Fruit fly (Drosophila melanogaster) whole organism, embryonic: Measurements from ENCODE around the gene CG31560.

Experiments used
- Atf-2 ChIP-seq: fragments of 200-800 bp; sonication (Bioruptor generic); optimal IDR thresholded peaks from 2 replicates; lab custom pipeline; 2016; ENCODE audit warnings: missing biosample characterization, missing genetic modification characterization
- Blimp-1 ChIP-seq: fragments of 200-800 bp; sonication (Bioruptor generic); optimal IDR thresholded peaks from 3 replicates; lab custom pipeline; 2018; ENCODE audit warnings: missing biosample characterization, missing genetic modification characterization, mild to moderate bottlenecking, moderate library complexity, missing genetic modification reagents
- Bteb2 ChIP-seq: fragments of 200-800 bp; sonication (Bioruptor generic); optimal IDR thresholded peaks from 2 replicates; lab custom pipeline; 2016; ENCODE audit warnings: missing biosample characterization, missing genetic modification characterization
- CG11093 ChIP-seq: fragments of 200-800 bp; sonication (Bioruptor generic); IDR thresholded peaks from 3 replicates; pipeline ENCODE4 v1.3.6; 2022; ENCODE audit warnings: missing biosample characterization, missing genetic modification characterization
- CG12391 ChIP-seq: fragments of 200-800 bp; sonication (Bioruptor generic); optimal IDR thresholded peaks from 3 replicates; lab custom pipeline; 2018; ENCODE audit warnings: missing biosample characterization, mild to moderate bottlenecking, missing genetic modification characterization, moderate library complexity
- CG13894 ChIP-seq: fragments of 200-800 bp; sonication (Bioruptor generic); optimal IDR thresholded peaks from 3 replicates; lab custom pipeline; 2018; ENCODE audit warnings: missing biosample characterization, mild to moderate bottlenecking, missing genetic modification characterization, moderate library complexity
- CG14014 ChIP-seq: fragments of 200-800 bp; sonication (Bioruptor generic); IDR thresholded peaks from 2 replicates; pipeline ENCODE4 v1.3.6; 2022; ENCODE audit warnings: missing biosample characterization, missing genetic modification characterization
- CG17568 ChIP-seq: fragments of 200-800 bp; sonication (Bioruptor generic); optimal IDR thresholded peaks from 2 replicates; lab custom pipeline; 2018; ENCODE audit warnings: missing biosample characterization, mild to moderate bottlenecking, missing genetic modification characterization, moderate library complexity
- CG2199 ChIP-seq: fragments of 200-800 bp; sonication (Bioruptor generic); IDR thresholded peaks from 3 replicates; pipeline ENCODE4 v1.3.6; 2022; ENCODE audit warnings: missing biosample characterization, missing genetic modification characterization
- CG32772 ChIP-seq: fragments of 200-800 bp; sonication (Bioruptor generic); IDR thresholded peaks from 2 replicates; pipeline ENCODE4 v1.3.6; 2022; ENCODE audit warnings: missing biosample characterization, missing genetic modification characterization
- CG3838 ChIP-seq: fragments of 200-800 bp; sonication (Bioruptor generic); optimal IDR thresholded peaks from 3 replicates; lab custom pipeline; 2016; ENCODE audit warnings: missing biosample characterization, missing genetic modification characterization
- CG4854 ChIP-seq: fragments of 200-800 bp; sonication (Bioruptor generic); optimal IDR thresholded peaks from 2 replicates; lab custom pipeline; 2016; ENCODE audit warnings: missing biosample characterization, missing genetic modification characterization, inconsistent platforms
- CG6654 ChIP-seq: fragments of 200-800 bp; sonication (Bioruptor generic); optimal IDR thresholded peaks from 2 replicates; lab custom pipeline; 2017; ENCODE audit warnings: missing biosample characterization, mild to moderate bottlenecking, missing genetic modification characterization
- CG7556 ChIP-seq: fragments of 200-800 bp; sonication (Bioruptor generic); optimal IDR thresholded peaks from 2 replicates; lab custom pipeline; 2017; ENCODE audit warnings: missing biosample characterization, mild to moderate bottlenecking, missing genetic modification characterization
- Dref ChIP-seq: fragments of 200-800 bp; sonication (Bioruptor generic); IDR thresholded peaks from 2 replicates; pipeline ENCODE4 v1.3.6; 2022; ENCODE audit warnings: missing biosample characterization, missing genetic modification characterization
- Hr39 ChIP-seq: fragments of >200 bp; optimal IDR thresholded peaks from 2 replicates; lab custom pipeline; 2017
- Hr51 ChIP-seq, 2 experiments: fragments of 200-800 bp; sonication (Bioruptor generic); optimal IDR thresholded peaks; 2 replicates in 1 of 2; 3 replicates in 1 of 2; lab custom pipeline; 2016 to 2018; ENCODE audit warnings: missing biosample characterization in 2 of 2, missing genetic modification characterization in 2 of 2, mild to moderate bottlenecking in 1 of 2, moderate library complexity in 1 of 2
- Jarid2 ChIP-seq: fragments of 200-800 bp; sonication (Bioruptor generic); optimal IDR thresholded peaks from 3 replicates; lab custom pipeline; 2017; ENCODE audit warnings: mild to moderate bottlenecking, missing biosample characterization, missing genetic modification reagents, missing genetic modification characterization
- MTF-1 ChIP-seq: fragments of 200-800 bp; sonication (Bioruptor generic); optimal IDR thresholded peaks from 2 replicates; lab custom pipeline; 2018; ENCODE audit warnings: missing biosample characterization, mild to moderate bottlenecking, missing genetic modification characterization, borderline replicate concordance
- NC2β ChIP-seq: fragments of 200-800 bp; sonication (Bioruptor generic); optimal IDR thresholded peaks from 2 replicates; lab custom pipeline; 2016; ENCODE audit warnings: missing biosample characterization, missing genetic modification characterization
- Poxn ChIP-seq: fragments of 200-800 bp; sonication (Bioruptor generic); IDR thresholded peaks from 2 replicates; pipeline ENCODE4 v1.3.6; 2022; ENCODE audit warnings: missing biosample characterization, missing genetic modification characterization
- Side ChIP-seq: fragments of 200-800 bp; sonication (Bioruptor generic); optimal IDR thresholded peaks from 2 replicates; lab custom pipeline; 2016; ENCODE audit warnings: missing biosample characterization, missing genetic modification characterization
- Ssrp ChIP-seq: fragments of 200-800 bp; sonication (Bioruptor generic); optimal IDR thresholded peaks from 2 replicates; lab custom pipeline; 2018; ENCODE audit warnings: missing biosample characterization, mild to moderate bottlenecking, missing genetic modification characterization, moderate library complexity
- Trl ChIP-seq, 3 experiments: fragments of >200 bp in 2 of 3; fragments of 200-800 bp in 1 of 3; sonication (Bioruptor generic) in 1 of 3; optimal IDR thresholded peaks; 2 replicates in 1 of 3; 3 replicates in 2 of 3; lab custom pipeline; 2016 to 2017; ENCODE audit warnings: missing biosample characterization in 1 of 3, missing genetic modification characterization in 1 of 3
- ara ChIP-seq: fragments of 200-800 bp; sonication (Bioruptor generic); IDR thresholded peaks from 2 replicates; pipeline ENCODE4 v1.3.6; 2022; ENCODE audit warnings: missing biosample characterization, missing genetic modification characterization
- cas ChIP-seq: fragments of 200-800 bp; sonication (Bioruptor generic); IDR thresholded peaks from 2 replicates; pipeline ENCODE4 v1.3.6; 2022; ENCODE audit warnings: missing biosample characterization, missing genetic modification characterization
- cato ChIP-seq: fragments of 200-800 bp; sonication (Bioruptor generic); optimal IDR thresholded peaks from 2 replicates; lab custom pipeline; 2016; ENCODE audit warnings: missing biosample characterization, missing genetic modification characterization, borderline replicate concordance
- chinmo ChIP-seq: fragments of 200-800 bp; sonication (Bioruptor generic); IDR thresholded peaks from 4 replicates; pipeline ENCODE4 v1.3.6; 2022; ENCODE audit warnings: missing biosample characterization, missing genetic modification characterization; ENCODE audit not compliant: partially characterized antibody
- ci ChIP-seq: fragments of 200-800 bp; sonication (Bioruptor generic); IDR thresholded peaks from 3 replicates; pipeline ENCODE4 v1.3.6; 2022; ENCODE audit warnings: missing biosample characterization, missing genetic modification characterization
- cwo ChIP-seq: fragments of 200-800 bp; sonication (Bioruptor generic); optimal IDR thresholded peaks from 3 replicates; lab custom pipeline; 2017; ENCODE audit warnings: missing biosample characterization, missing genetic modification characterization, mild to moderate bottlenecking, moderate library complexity, missing genetic modification reagents
- fru ChIP-seq: fragments of >200 bp; optimal IDR thresholded peaks from 2 replicates; lab custom pipeline; 2017
- ken ChIP-seq: fragments of 200-800 bp; sonication (Bioruptor generic); IDR thresholded peaks from 3 replicates; pipeline ENCODE4 v1.3.6; 2022; ENCODE audit warnings: missing biosample characterization, missing genetic modification characterization
- kni ChIP-seq: fragments of 200-800 bp; sonication (Bioruptor generic); optimal IDR thresholded peaks from 3 replicates; lab custom pipeline; 2017; ENCODE audit warnings: mild to moderate bottlenecking, missing biosample characterization, missing genetic modification reagents, missing genetic modification characterization
- nerfin-1 ChIP-seq: fragments of 200-800 bp; sonication (Bioruptor generic); optimal IDR thresholded peaks from 3 replicates; lab custom pipeline; 2019; ENCODE audit warnings: missing biosample characterization, mild to moderate bottlenecking, missing genetic modification characterization, moderate library complexity
- pan ChIP-seq, 4 experiments: fragments of >200 bp in 3 of 4; fragments of 200-800 bp in 1 of 4; sonication (Bioruptor generic) in 1 of 4; optimal IDR thresholded peaks in 3 of 4; IDR thresholded peaks in 1 of 4; 2 replicates each; pipeline versions ENCODE4 v1.3.6 to Lab custom; 2017 to 2022; ENCODE audit warnings: missing biosample characterization in 2 of 4, missing genetic modification characterization in 2 of 4, mixed read lengths in 1 of 4
- ranshi ChIP-seq: fragments of 200-800 bp; sonication (Bioruptor generic); IDR thresholded peaks from 2 replicates; pipeline ENCODE4 v1.3.6; 2022; ENCODE audit warnings: missing biosample characterization, missing genetic modification characterization
- salm ChIP-seq: fragments of 200-800 bp; sonication (Bioruptor generic); optimal IDR thresholded peaks from 2 replicates; lab custom pipeline; 2018; ENCODE audit warnings: missing biosample characterization, mild to moderate bottlenecking, missing genetic modification characterization
- tap ChIP-seq: fragments of 200-800 bp; optimal IDR thresholded peaks from 3 replicates; lab custom pipeline; 2019; ENCODE audit warnings: missing biosample characterization, mild to moderate bottlenecking, missing genetic modification characterization, moderate library complexity
- tll ChIP-seq, 2 experiments: fragments of 200-800 bp in 1 of 2; fragments of >200 bp in 1 of 2; sonication (Bioruptor generic) in 1 of 2; optimal IDR thresholded peaks; 2 replicates each; lab custom pipeline; 2017 to 2019; ENCODE audit warnings: missing biosample characterization in 2 of 2, missing genetic modification characterization in 2 of 2, mild to moderate bottlenecking in 1 of 2, moderate library complexity in 1 of 2
- unc-4 ChIP-seq: fragments of 200-800 bp; sonication (Bioruptor generic); IDR thresholded peaks from 2 replicates; pipeline ENCODE4 v1.3.6; 2022; ENCODE audit warnings: missing biosample characterization, missing genetic modification characterization; ENCODE audit not compliant: partially characterized antibody
- vvl ChIP-seq: fragments of 200-800 bp; sonication (Bioruptor generic); IDR thresholded peaks from 2 replicates; pipeline ENCODE4 v1.3.6; 2022; ENCODE audit warnings: missing biosample characterization, missing genetic modification characterization
- wor ChIP-seq: fragments of 200-800 bp; sonication (Bioruptor generic); IDR thresholded peaks from 2 replicates; pipeline ENCODE4 v1.3.6; 2022; ENCODE audit warnings: missing biosample characterization, missing genetic modification characterization
- zen ChIP-seq: fragments of 200-800 bp; sonication (Bioruptor generic); optimal IDR thresholded peaks from 3 replicates; lab custom pipeline; 2018; ENCODE audit warnings: missing biosample characterization, mild to moderate bottlenecking, missing genetic modification characterization, moderate library complexity

The CG31560 gene

dm6 chr3R:6306584-6306983 is 3.2 kb upstream of the CG31560 start, which contains the start of gene CG46026:
Gene CG46026 (plus strand): TSS chr3R:6306884.
- TF ChIP-seq Ssrp (tag; lab: Kevin White, UChicago) (no peak), CG17568 (no peak), NC2β (GFP tag; lab: Kevin White, UChicago) (no peak), ranshi (GFP tag; lab: Robert Waterston, UW) (no peak), tap (no peak), unc-4 (GFP tag; lab: Robert Waterston, UW) (no peak), Hr51 (GFP tag; optimal IDR thresholded peaks at IDR 0.05; lab: Kevin White, UChicago) (no peak), CG3838 (GFP tag; lab: Kevin White, UChicago) (no peak), wor (GFP tag; lab: Robert Waterston, UW) (no peak), zen (tag; lab: Kevin White, UChicago) (no peak), Side (GFP tag; lab: Kevin White, UChicago) (no peak), Bteb2 (GFP tag; lab: Kevin White, UChicago) (no peak), Hr39 (lab: Kevin White, UChicago) (no peak), Atf-2 (GFP tag; lab: Kevin White, UChicago) (no peak), CG6654 (no peak)
- TF ChIP-seq, all 482 proteins: peak for 0

dm6 chr3R:6311641-6312259 is 2.0 kb downstream of the CG31560 start, which contains the start of gene Osi17:
Gene Osi17 (plus strand): TSS chr3R:6311772.
- 0 out of 3 replicates have a peak, but pooled peaks have one; percentile 26 for TF ChIP-seq ken (GFP tag; lab: Robert Waterston, UW)
- TF ChIP-seq cato (GFP tag; lab: Kevin White, UChicago): no peak
- peak; percentile 22 for TF ChIP-seq Jarid2 (GFP tag; lab: Kevin White, UChicago)
- peak; percentile 99 for TF ChIP-seq Blimp-1 (GFP tag; lab: Kevin White, UChicago)
- 0 out of 3 replicates have a peak, but pooled peaks have one; percentile 11 for TF ChIP-seq CG11093 (GFP tag; lab: Robert Waterston, UW)
- TF ChIP-seq CG2199 (GFP tag; lab: Robert Waterston, UW): 0 out of 3 replicates have a peak, but pooled peaks have one; percentile 61

- TF ChIP-seq ara (GFP tag; lab: Robert Waterston, UW) (no peak), CG32772 (GFP tag; lab: Robert Waterston, UW) (no peak), MTF-1 (no peak), CG13894 (tag; lab: Kevin White, UChicago) (no peak), pan (optimal IDR thresholded peaks at IDR 0.05; lab: Kevin White, UChicago) (no peak), pan (GFP tag; optimal IDR thresholded peaks at IDR 0.05 in 1 of 2, IDR thresholded peaks at IDR 0.05 in 1 of 2) (peak in 1 of 2 experiments; percentile 31), cas (GFP tag; lab: Robert Waterston, UW) (no peak), ci (peak; percentile 52; the same call in 2 of the 3 replicates), kni (GFP tag; lab: Kevin White, UChicago) (peak; percentile 5), vvl (GFP tag; lab: Robert Waterston, UW) (peak; percentile 68), fru (lab: Kevin White, UChicago) (no peak), CG4854 (GFP tag; lab: Kevin White, UChicago) (no peak), CG7556 (GFP tag; lab: Kevin White, UChicago) (no peak), Hr39 (lab: Kevin White, UChicago) (peak; percentile 98), Poxn (GFP tag; lab: Robert Waterston, UW) (no peak), cwo (GFP tag; lab: Kevin White, UChicago) (peak; percentile 8), chinmo (0 out of 4 replicates have a peak, but pooled peaks have one; percentile 28), nerfin-1 (tag; lab: Kevin White, UChicago) (no peak), CG14014 (no peak), Trl (optimal IDR thresholded peaks at IDR 0.05; lab: Kevin White, UChicago) (peak; percentile 13 to 14), Trl (GFP tag; optimal IDR thresholded peaks at IDR 0.05; lab: Kevin White, UChicago) (no peak), Dref (GFP tag; lab: Robert Waterston, UW) (0 out of 2 replicates have a peak, but pooled peaks have one; percentile 24), CG12391 (tag; lab: Kevin White, UChicago) (no peak), Blimp-1 (GFP tag; lab: Kevin White, UChicago) (peak; percentile 42), tll (GFP tag; optimal IDR thresholded peaks at IDR 0.05; lab: Kevin White, UChicago) (peak in 1 of 2 experiments; percentile 22), salm (tag; lab: Kevin White, UChicago) (no peak)
Measured at dm6 chr3R:6315078-6315477, 5.3 kb downstream of the CG31560 start.
